Worm (Caenorhabditis elegans) whole organism, L2 larva: ENCODE data around the gene srj-52.
A peak's percentile ranks its signal among the peaks of the same experiment; 100 is the strongest.

ENCODE experiments used
- F13H6.1 ChIP-seq: sonication (generic microtip); optimal IDR thresholded peaks from 2 replicates; lab custom pipeline; 2016; ENCODE audit warnings: missing genetic modification characterization, missing compliant biosample characterization
- ZK546.5 ChIP-seq: sonication (generic microtip); optimal IDR thresholded peaks from 2 replicates; lab custom pipeline; 2017; ENCODE audit warnings: missing biosample characterization, missing genetic modification characterization
- aly-2 ChIP-seq: fragments of 150-350 bp; optimal IDR thresholded peaks from 2 replicates; lab custom pipeline; 2014; ENCODE audit warnings: missing biosample characterization, missing genetic modification characterization
- ceh-82 ChIP-seq: fragments of 150-350 bp; optimal IDR thresholded peaks from 2 replicates; lab custom pipeline; 2014; ENCODE audit warnings: missing biosample characterization, missing genetic modification characterization
- lin-13 ChIP-seq: fragments of 150-350 bp; optimal IDR thresholded peaks from 2 replicates; lab custom pipeline; 2014; ENCODE audit warnings: missing biosample characterization, missing genetic modification reagents, missing genetic modification characterization
- nhr-129 ChIP-seq: fragments of 150-350 bp; optimal IDR thresholded peaks from 2 replicates; lab custom pipeline; 2014; ENCODE audit warnings: missing biosample characterization, missing genetic modification characterization
- nhr-23 ChIP-seq: fragments of 150-350 bp; optimal IDR thresholded peaks from 2 replicates; lab custom pipeline; 2014; ENCODE audit warnings: missing biosample characterization, missing genetic modification reagents, missing genetic modification characterization
- nhr-237 ChIP-seq: fragments of 150-350 bp; optimal IDR thresholded peaks from 2 replicates; lab custom pipeline; 2014; ENCODE audit warnings: missing biosample characterization, missing genetic modification characterization
- skn-1 ChIP-seq: sonication (generic microtip); optimal IDR thresholded peaks from 2 replicates; lab custom pipeline; 2017; ENCODE audit warnings: missing biosample characterization, missing genetic modification characterization
- sma-3 ChIP-seq: sonication (generic microtip); optimal IDR thresholded peaks from 2 replicates; lab custom pipeline; 2016; ENCODE audit warnings: missing genetic modification reagents, missing genetic modification characterization, missing compliant biosample characterization

DNA sequence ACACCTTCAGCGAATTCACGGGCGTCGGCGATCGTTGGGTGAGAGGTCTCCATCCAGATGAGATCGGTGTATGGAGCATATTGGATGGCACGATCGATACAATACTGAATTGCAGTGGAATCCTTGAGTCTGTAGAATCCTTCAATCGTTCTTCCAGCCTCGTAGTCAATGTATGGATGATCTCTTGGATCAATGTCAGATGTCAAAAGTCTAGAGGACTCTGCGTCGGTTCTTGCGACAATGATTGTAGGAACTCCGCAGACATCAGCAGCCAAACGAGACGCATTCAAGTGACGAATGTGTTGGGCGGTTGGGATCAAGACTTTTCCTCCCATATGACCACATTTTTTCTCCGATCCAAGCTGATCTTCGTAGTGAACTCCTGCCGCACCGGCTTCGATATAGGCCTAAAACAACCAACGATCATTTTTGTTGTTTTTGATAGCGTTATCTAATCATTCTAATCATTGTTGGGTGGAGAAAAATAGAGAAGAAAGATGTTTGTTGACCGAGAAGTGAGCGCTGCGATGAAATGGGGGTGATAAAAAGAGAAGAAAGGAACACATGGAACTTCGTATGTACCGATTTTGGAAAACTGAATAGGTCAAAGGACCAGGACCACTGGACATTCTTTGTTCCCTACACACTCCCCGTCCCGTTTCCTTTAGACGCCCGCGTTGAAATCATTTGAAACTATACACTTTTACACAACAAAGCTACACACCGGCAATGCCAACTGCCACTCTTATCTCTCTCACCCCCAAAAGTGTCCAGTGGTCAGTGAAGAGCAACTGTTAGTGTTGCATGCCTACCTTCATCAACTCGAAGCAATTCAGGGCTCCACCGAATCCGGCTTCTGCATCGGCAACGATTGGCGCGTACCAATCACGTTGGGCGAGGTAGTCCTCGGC lies 31.0 kb upstream of the srj-52 start:
- TF ChIP-seq nhr-237 (tag; lab: Kevin White, UChicago) (no peak), lin-13 (GFP tag; lab: Kevin White, UChicago) (peak; percentile 48), skn-1 (tag; lab: Kevin White, UChicago) (no peak), nhr-129 (peak; percentile 19), ceh-82 (tag; lab: Kevin White, UChicago) (no peak), aly-2 (tag; lab: Kevin White, UChicago) (no peak), ZK546.5 (tag; lab: Kevin White, UChicago) (no peak), F13H6.1 (tag; lab: Kevin White, UChicago) (no peak), sma-3 (no peak), nhr-23 (tag; lab: Kevin White, UChicago) (no peak)
